Fruit fly (Drosophila melanogaster) S2 (cell line): ENCODE measurements around the gene CG17572.

Source experiments
- CG8478 ChIP-seq: fragments of >200 bp; optimal IDR thresholded peaks from 2 replicates; lab custom pipeline; 2018
- CTCF ChIP-seq, 2 experiments: fragments of >200 bp; optimal IDR thresholded peaks; 2 replicates each; lab custom pipeline; 2018

DNA sequence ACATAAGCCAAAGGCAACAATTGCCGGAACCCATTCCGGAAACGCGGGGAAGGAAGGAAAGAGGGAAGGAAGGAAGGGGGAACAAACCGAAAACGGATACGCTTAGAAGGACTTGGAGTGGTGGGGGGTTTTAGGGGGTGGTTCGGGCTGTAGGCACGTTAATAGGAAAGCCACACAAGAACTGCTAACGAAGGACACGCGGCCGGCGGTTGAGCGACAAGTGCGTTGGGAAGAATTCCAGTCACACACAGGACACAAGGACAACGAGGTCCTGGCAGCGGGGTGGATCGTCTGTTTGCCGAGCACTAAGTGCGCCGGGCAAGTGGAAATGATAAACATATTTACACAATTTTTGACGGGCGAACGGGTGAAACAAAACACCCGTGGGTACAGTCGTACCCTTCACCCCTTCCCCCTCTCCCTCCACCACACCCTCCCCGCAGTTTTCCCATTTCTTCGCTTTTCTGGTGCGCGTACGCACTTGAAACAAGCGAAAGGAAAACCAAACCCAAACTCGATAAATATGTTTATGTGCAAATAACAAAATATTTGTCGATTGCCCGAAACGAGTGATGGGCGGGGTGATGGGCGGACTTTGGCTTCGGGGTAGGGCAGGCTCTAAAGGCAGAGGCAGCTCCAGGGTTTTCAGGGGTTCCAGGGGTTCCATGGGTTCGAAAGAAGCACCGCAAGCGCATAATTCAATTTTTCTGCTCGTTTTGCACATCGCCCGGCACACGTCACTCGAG lies 29.4 kb upstream of the CG17572 start:
- no peak for TF ChIP-seq CG8478 (lab: Kevin White, UChicago)
- TF ChIP-seq CTCF (optimal IDR thresholded peaks at IDR 0.05; lab: Kevin White, UChicago): no peak
